Fruit fly (Drosophila melanogaster): ENCODE results near the gene p.

- TF ChIP-seq pan (optimal IDR thresholded peaks at IDR 0.05) (no peak), CG8478 (optimal IDR thresholded peaks at IDR 0.05) (no peak), psq (optimal IDR thresholded peaks at IDR 0.05) (no peak), usp (GFP tag; optimal IDR thresholded peaks at IDR 0.05) (no peak), Dll (optimal IDR thresholded peaks at IDR 0.05) (no peak)
Observed at dm6 chr3R:8676560-8677000, 6.1 kb upstream of the p start, which contains the start of the genes Unc50, CG11755 and CG8043.
